Worm (Caenorhabditis elegans): Measurements from ENCODE around the gene dsl-3.
"Not testable (repeated sequence)": the region's sequence is repeated elsewhere in the genome, so short reads cannot be mapped to it uniquely, and the experiment has no call there.

The dsl-3 gene

DNA sequence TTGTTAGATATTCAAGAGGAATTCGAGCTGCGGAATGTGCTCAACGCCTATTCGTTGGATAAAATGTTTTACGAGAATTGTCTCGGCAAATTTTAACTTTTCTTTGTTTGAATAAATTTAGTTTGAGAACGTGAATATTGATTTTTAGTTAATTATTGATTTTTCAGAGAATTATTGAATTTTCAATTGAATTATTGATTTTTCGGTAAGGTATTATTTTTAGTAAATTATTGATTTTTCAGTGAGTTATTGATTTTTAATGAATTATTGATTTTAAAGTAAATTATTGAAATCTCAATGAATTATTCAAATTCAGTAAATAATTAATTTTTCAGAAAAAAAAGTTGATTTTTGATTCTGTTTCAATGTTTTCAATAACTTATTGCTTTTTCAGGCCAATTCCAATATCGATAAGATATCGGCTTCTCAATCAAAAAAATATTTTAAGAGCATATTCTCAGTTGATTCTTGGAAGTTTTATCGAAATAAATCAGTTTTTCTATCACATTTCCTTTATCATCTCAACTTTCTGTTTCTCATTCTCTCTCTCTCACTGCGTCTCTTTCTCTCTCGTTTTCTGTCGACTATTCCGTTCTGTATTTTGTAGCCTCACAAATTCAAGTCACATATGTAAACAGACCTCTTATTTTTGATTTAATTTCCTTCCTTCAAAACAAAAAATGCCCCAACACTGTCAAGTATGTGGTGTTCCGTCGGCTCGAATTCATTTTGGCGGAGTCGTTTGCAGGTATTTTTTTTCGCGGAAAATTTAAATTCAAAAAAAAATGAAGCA is 9.6 kb downstream of the dsl-3 start, which contains the start of gene nhr-92:
Gene nhr-92, plus strand, starts transcription at position 576 of the 793 bp plus-strand sequence.
- TF ChIP-seq him-1 (tag; optimal IDR thresholded peaks at IDR 0.05), result no peak
- TF ChIP-seq dao-5 (tag; optimal IDR thresholded peaks at IDR 0.05), result no peak
- no peak for TF ChIP-seq W03F9.2 (tag; optimal IDR thresholded peaks at IDR 0.05)

DNA sequence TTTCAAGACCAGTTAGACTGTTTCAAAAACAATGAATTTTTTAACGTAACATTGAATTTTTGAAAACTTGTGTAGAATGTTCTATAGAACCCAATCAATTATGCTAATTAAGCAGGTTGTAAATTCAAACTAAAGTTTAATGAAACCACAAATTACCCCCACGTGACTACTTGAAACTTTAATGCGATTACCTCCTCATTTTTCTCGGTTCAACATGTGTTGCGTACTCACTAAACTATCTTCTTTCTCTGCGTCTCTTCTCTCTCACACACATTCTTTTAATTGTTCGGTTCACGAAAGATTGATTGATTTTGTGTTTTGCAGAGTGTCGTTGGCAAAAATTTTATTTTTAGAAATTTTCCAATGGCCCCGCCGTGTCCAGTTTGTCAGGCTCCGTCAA is 13.6 kb downstream of the dsl-3 start, which contains the start of gene nhr-87:
Gene nhr-87, plus strand, starts transcription at position 318 of the 400 bp plus-strand sequence.
- TF ChIP-seq W03F9.2 (tag; optimal IDR thresholded peaks at IDR 0.05) (no peak), dao-5 (tag; optimal IDR thresholded peaks at IDR 0.05) (no peak), him-1 (tag; optimal IDR thresholded peaks at IDR 0.05) (no peak)

DNA sequence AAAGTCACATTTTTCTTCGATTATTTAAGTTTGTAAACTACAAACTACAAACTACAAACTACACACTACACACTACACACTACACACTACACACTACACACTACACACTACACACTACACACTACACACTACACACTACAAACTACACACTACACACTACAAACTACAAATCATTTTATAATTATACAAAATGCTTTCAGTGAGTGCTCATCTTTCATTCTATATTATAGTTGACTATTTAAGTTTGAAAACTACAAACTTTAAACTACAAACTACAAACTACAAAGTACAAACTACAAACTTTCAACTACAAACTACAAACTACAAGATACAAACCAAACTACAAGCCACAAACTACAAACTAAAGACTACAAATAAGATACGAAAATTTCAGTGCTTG is 14.4 kb downstream of the dsl-3 start:
- TF ChIP-seq dao-5 (tag; optimal IDR thresholded peaks at IDR 0.05) (no peak), him-1 (tag; optimal IDR thresholded peaks at IDR 0.05) (no peak), W03F9.2 (tag; optimal IDR thresholded peaks at IDR 0.05) (no peak)

DNA sequence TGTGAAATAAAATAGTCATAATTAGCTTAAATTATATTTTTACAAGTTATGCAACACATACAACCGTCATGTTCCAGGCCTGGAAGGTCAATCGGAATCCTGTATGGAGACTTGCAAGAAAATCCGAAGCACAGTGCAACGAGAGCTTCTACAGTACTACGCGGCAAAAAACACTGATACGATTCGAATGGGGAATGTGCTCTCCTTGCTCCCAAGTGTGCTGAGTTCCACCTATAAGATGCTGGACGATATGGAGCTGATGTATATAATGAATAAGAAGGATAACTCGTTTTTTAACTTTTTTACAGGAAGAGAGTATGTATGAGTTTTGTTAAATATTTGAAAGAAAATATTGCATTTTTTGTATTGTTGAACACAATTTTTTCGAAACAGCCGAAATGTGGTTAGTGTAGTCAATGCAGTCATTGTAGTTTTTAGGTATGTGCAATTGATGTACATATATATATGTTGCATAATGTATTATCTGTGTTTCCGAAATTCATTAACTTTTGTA is 16.3 kb downstream of the dsl-3 start, which contains the start of gene nhr-146:
Gene nhr-146, plus strand, starts transcription at position 464 of the 514 bp plus-strand sequence.
- TF ChIP-seq him-1 (tag; optimal IDR thresholded peaks at IDR 0.05) (no peak), W03F9.2 (tag; optimal IDR thresholded peaks at IDR 0.05) (no peak), dao-5 (tag; optimal IDR thresholded peaks at IDR 0.05) (no peak)

DNA sequence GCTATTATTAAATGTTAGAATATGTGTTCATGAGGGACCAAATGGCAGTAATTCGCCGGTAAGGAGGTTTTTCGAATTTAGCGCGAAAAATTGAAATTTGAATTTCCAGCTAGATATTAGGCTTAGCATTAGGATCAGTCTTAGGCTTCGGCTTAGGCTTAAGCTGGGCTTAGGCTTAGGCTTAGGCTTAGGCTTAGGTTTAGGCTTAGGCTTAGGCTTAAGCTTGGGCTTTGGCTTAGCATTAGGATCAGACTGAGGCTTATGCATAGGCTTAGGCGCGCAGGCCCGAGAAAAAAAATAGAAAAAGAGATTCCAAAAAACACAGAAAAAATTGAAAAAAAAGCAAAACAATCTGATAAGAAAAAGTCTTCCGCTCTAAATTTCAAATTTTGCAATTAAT is 18.2 kb downstream of the dsl-3 start:
- TF ChIP-seq W03F9.2 (tag; optimal IDR thresholded peaks at IDR 0.05), result no peak
- TF ChIP-seq him-1 (tag; optimal IDR thresholded peaks at IDR 0.05), result no peak
- no peak for TF ChIP-seq dao-5 (tag; optimal IDR thresholded peaks at IDR 0.05)

DNA sequence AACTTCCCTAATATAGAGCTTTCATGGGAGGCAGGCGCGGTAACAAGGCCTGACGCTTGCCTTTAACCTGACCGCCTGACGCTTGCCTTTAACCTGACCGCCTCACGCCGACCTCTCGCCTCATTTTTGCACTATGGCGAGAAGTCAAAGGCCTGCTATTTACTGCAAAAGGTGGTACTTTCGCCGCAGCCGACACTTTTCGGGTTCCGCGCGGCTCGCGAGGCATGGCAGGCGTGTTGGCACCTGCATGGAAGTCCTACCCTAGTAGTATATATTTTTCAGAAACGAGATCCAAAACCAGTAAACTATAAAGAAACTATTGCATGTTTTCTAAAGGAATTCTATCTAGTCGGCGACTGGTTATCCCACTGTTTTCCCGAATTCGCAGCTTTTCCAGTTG is 18.7 kb downstream of the dsl-3 start:
- TF ChIP-seq him-1 (tag; optimal IDR thresholded peaks at IDR 0.05) (no peak), W03F9.2 (tag; optimal IDR thresholded peaks at IDR 0.05) (no peak), dao-5 (tag; optimal IDR thresholded peaks at IDR 0.05) (no peak)

DNA sequence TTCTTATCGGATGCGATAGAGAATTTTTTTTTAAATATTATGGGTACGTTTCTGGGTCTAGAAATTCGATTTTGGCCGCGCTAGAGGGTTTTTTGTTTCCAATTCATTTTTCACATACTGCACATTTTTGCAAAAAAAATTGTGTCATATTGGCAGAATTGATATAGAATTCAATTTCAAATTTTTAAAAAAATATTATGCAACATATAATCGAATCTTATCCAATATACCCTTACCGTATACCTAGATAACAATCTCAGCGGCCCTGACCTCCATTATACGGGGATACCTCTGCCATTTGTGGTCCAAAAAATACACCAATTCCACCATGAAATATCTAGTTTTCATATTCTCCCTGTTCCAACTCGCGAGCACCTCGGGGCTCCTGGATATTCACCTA is 21.6 kb downstream of the dsl-3 start, which contains the start of gene cpg-24:
Gene cpg-24, plus strand, starts transcription at position 301 of the 400 bp plus-strand sequence.
- TF ChIP-seq him-1 (tag; optimal IDR thresholded peaks at IDR 0.05), result no peak
- no peak for TF ChIP-seq W03F9.2 (tag; optimal IDR thresholded peaks at IDR 0.05)
- no peak for TF ChIP-seq dao-5 (tag; optimal IDR thresholded peaks at IDR 0.05)

DNA sequence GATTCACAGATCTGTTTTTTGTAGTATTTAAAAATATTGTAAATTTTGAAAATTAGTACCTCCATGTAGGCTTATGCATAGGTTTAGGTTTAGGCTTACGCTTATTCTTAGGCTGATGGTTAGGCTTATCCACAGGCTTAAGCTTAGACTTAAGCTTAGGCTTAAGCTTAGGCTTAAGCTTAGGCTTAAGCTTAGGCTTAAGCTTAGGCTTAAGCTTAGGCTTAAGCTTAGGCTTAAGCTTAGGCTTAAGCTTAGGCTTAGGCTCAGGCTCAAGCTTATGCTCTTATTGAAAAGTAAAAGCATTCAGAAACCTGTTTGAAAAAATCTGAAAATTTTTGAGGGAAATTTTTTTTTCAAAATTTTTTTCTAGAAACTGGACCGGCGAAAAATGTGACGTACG is 22.5 kb downstream of the dsl-3 start:
- TF ChIP-seq W03F9.2 (tag; optimal IDR thresholded peaks at IDR 0.05), result no peak

DNA sequence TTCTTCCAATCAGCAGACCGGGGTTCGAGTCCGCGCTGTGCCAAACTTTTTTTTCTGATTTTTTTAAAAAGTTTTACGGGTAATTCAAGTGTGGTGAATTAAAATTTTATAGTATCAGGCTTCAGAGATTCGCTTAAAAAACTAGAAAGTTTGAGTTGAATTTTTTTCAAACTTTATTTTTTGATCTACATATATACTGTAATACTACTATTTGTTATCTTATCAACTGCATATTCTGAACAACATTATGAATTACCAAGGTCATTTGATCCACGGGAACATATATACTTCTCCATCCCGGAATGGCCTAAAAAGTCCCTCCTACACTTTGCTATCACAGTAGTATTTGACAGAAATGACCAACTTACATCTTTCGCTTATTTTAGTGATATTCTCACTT is 23.4 kb downstream of the dsl-3 start, which contains the start of gene Y41D4B.6:
Gene Y41D4B.6, plus strand, starts transcription at position 301 of the 400 bp plus-strand sequence.
- TF ChIP-seq W03F9.2 (tag; optimal IDR thresholded peaks at IDR 0.05), result no peak
- TF ChIP-seq him-1 (tag; optimal IDR thresholded peaks at IDR 0.05), result no peak
- TF ChIP-seq dao-5 (tag; optimal IDR thresholded peaks at IDR 0.05), result no peak

DNA sequence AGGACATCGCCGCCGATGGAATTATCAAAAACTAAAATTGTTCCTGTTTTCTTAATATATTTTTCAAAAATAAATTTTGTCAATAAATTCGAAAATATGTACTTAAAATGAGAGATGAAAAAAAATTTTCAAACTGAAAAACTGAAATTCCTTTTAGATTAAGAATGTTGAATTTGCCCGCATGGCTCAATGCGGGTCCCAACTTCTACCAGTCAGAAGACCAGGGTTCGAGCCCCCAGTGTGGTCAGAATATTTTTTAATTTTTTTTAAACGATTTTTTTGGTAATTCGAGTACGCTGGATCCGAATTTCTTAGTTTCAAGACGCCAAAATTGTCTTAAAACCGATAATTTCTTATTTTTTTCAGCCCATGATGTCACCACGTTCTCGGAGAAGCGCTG is 27.3 kb downstream of the dsl-3 start:
- TF ChIP-seq W03F9.2 (tag; optimal IDR thresholded peaks at IDR 0.05), result no peak
- TF ChIP-seq dao-5 (tag; optimal IDR thresholded peaks at IDR 0.05), result no peak
- no peak for TF ChIP-seq him-1 (tag; optimal IDR thresholded peaks at IDR 0.05)

DNA sequence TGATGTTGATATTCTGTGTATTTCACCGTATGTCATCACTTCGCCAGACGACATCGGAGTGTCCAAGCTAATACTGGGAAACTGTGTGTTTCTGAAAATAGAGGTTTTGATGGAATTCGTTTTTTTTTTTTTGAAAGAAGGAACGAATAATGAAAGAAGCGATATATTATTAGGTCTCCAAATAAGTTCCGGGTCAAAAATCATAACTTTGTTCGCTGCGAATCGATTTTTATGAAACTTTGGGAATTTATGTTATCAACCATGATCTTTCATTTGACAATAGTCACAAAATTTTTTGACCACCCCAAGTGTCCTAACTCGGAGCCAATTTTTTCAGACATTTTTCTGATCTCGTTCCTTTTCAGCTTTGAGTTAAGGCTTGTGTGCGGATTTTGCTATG is 35.1 kb downstream of the dsl-3 start, which contains the start of gene nhr-274:
Gene nhr-274, minus strand, starts transcription at position 101 of the 400 bp plus-strand sequence.
- TF ChIP-seq dao-5, him-1, W03F9.2 (tag; optimal IDR thresholded peaks at IDR 0.05): not testable (repeated sequence)

DNA sequence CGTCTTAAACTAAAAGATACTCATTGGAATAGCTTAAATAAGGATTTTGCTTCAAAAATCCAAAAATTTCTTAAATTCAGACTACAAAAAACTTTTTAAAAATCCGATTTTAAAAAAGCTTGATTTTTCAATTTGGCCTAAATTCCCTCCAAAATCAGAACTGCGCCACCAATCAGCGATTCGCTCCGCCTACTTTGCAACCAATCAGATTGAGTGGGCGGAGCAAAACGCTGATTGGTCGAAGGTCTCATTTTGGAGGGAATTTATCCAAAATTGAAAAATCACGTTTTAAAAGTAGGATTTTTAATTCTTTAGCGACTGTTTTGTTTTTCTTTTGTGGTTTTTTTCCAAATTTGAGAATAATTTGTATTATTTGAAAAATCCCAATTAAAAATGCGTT is 39.3 kb downstream of the dsl-3 start:
- TF ChIP-seq W03F9.2 (tag; optimal IDR thresholded peaks at IDR 0.05), result no peak
- no peak for TF ChIP-seq him-1 (tag; optimal IDR thresholded peaks at IDR 0.05)
- TF ChIP-seq dao-5 (tag; optimal IDR thresholded peaks at IDR 0.05), result no peak

DNA sequence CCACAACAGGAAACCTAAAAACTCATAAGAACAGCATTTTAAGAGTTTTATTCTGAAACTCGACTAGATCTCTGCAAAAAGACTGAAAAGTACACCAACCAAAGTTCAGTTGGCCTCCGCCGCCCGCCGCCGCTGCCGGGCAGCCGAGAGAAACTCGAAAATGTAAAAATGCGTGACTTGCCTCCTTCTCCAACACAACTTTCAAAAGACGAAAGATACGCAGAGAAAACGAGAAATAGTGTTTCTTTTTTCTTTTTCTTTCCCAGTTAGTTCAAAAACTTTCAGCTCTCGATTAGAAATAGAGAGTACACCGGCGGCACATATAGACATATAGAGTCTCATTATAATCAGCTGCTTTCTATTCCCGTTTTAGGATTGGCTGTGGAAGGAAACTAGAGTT is 39.7 kb downstream of the dsl-3 start:
- no peak for TF ChIP-seq him-1 (tag; optimal IDR thresholded peaks at IDR 0.05)
- no peak for TF ChIP-seq dao-5 (tag; optimal IDR thresholded peaks at IDR 0.05)
- TF ChIP-seq W03F9.2 (tag; optimal IDR thresholded peaks at IDR 0.05), result no peak

DNA sequence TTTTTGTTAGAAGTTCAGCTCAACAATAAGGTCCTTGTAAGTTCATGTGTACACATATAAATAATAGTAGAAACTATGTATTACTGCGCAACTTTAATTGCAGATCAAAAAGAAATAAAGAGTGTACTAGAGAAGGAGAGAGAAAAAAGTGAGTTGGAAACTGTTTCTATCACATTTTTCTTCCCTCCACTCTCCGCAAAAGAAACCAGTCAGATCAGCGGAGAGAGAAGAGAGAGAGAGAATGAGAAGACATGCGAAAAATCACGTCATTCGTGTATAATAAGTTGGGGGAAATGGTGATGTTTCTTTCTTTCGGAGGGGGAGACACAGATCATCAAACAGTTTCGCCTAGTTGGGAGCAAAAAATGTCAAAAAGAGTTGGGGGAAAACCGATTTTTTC is 45.2 kb downstream of the dsl-3 start:
- no peak for TF ChIP-seq W03F9.2 (tag; optimal IDR thresholded peaks at IDR 0.05)
